Fruit fly (Drosophila melanogaster): ENCODE measurements around the gene Atg8a.

Atg8a gene

dm6 chrX:10740953-10741500 is 27.1 kb downstream of the Atg8a start (continued):
- no peak for TF ChIP-seq CG18619 (GFP tag; optimal IDR thresholded peaks at IDR 0.05)
- TF ChIP-seq Med (GFP tag): peak; percentile 15
- peak; percentile 19 for TF ChIP-seq CG11504 (tag; optimal IDR thresholded peaks at IDR 0.05)
- TF ChIP-seq CG2889 (GFP tag; IDR thresholded peaks at IDR 0.05): no peak
- TF ChIP-seq CG5180 (GFP tag; optimal IDR thresholded peaks at IDR 0.05): peak; percentile 3
- TF ChIP-seq wor (GFP tag; IDR thresholded peaks at IDR 0.05): no peak
- TF ChIP-seq fd96Cb (tag; optimal IDR thresholded peaks at IDR 0.05): no peak
- peak in 1 of 2 experiments; percentile 22 for TF ChIP-seq bsh (GFP tag; optimal IDR thresholded peaks at IDR 0.05)
- no peak for TF ChIP-seq CG11560 (tag; IDR thresholded peaks at IDR 0.05)
- TF ChIP-seq lola (GFP tag; optimal IDR thresholded peaks at IDR 0.05): peak in 1 of 3 experiments; percentile 5
- no peak for TF ChIP-seq toy (GFP tag; IDR thresholded peaks at IDR 0.05)
- no peak for TF ChIP-seq CG1832 (GFP tag; optimal IDR thresholded peaks at IDR 0.05)
- no peak for TF ChIP-seq CG11247 (GFP tag; IDR thresholded peaks at IDR 0.05)
- TF ChIP-seq stc (GFP tag; IDR thresholded peaks at IDR 0.05): no peak
- no peak for TF ChIP-seq Bdp1 (GFP tag; optimal IDR thresholded peaks at IDR 0.05)
- no peak for TF ChIP-seq CG8478 (optimal IDR thresholded peaks at IDR 0.05)
- no peak for TF ChIP-seq CG3847 (GFP tag; IDR thresholded peaks at IDR 0.05)
- no peak for TF ChIP-seq CG31388 (GFP tag; optimal IDR thresholded peaks at IDR 0.05)
- no peak for TF ChIP-seq CG11723 (GFP tag; optimal IDR thresholded peaks at IDR 0.05)
- no peak for TF ChIP-seq Ets65A (GFP tag)
- TF ChIP-seq dpn (GFP tag; optimal IDR thresholded peaks at IDR 0.05): no peak
- TF ChIP-seq Kr (GFP tag; optimal IDR thresholded peaks at IDR 0.05): no peak
- no peak for TF ChIP-seq scrt (GFP tag; optimal IDR thresholded peaks at IDR 0.05)
- no peak for TF ChIP-seq nau (GFP tag; optimal IDR thresholded peaks at IDR 0.05)
- TF ChIP-seq kah (GFP tag; optimal IDR thresholded peaks at IDR 0.05): no peak
- no peak for TF ChIP-seq E2f1 (GFP tag; IDR thresholded peaks at IDR 0.05)
- TF ChIP-seq hb (GFP tag; IDR thresholded peaks at IDR 0.05; ENCODE audit: partially characterized antibody): no peak
- no peak for TF ChIP-seq Meics (GFP tag; optimal IDR thresholded peaks at IDR 0.05)
- TF ChIP-seq CG4730 (GFP tag; IDR thresholded peaks at IDR 0.05): no peak
- TF ChIP-seq Deaf1 (tag; optimal IDR thresholded peaks at IDR 0.05): no peak
- TF ChIP-seq CG7271 (tag; optimal IDR thresholded peaks at IDR 0.05): no peak
- TF ChIP-seq run (tag; optimal IDR thresholded peaks at IDR 0.05): no peak
- no peak for TF ChIP-seq CG7372 (GFP tag; IDR thresholded peaks at IDR 0.05)
- TF ChIP-seq fd64A (GFP tag; optimal IDR thresholded peaks at IDR 0.05): no peak
- TF ChIP-seq sens (GFP tag): peak; percentile 67
- no peak for TF ChIP-seq bcd (GFP tag; optimal IDR thresholded peaks at IDR 0.05)
- TF ChIP-seq gem (tag; optimal IDR thresholded peaks at IDR 0.05): peak; percentile 22
- no peak for TF ChIP-seq CG12219 (GFP tag; optimal IDR thresholded peaks at IDR 0.05)
- TF ChIP-seq cg (GFP tag; optimal IDR thresholded peaks at IDR 0.05): no peak
- no peak for TF ChIP-seq CG10462 (GFP tag; optimal IDR thresholded peaks at IDR 0.05)
- TF ChIP-seq CG17328 (GFP tag; IDR thresholded peaks at IDR 0.05): no peak
- 0 out of 3 replicates have a peak, but pooled peaks have one; percentile 44 for TF ChIP-seq CG7357 (GFP tag; IDR thresholded peaks at IDR 0.05)
- no peak for TF ChIP-seq CG10543 (GFP tag; optimal IDR thresholded peaks at IDR 0.05)
- no peak for TF ChIP-seq Lhr (GFP tag; optimal IDR thresholded peaks at IDR 0.05)
- TF ChIP-seq yki (optimal IDR thresholded peaks at IDR 0.05): no peak
- TF ChIP-seq CG7839 (tag; optimal IDR thresholded peaks at IDR 0.05): peak; percentile 65
- TF ChIP-seq CG18262 (tag; optimal IDR thresholded peaks at IDR 0.05): peak; percentile 76
- TF ChIP-seq ase (GFP tag; IDR thresholded peaks at IDR 0.05): no peak
- TF ChIP-seq CG17829 (tag; optimal IDR thresholded peaks at IDR 0.05): peak; percentile 51
- no peak for TF ChIP-seq CG9437 (GFP tag; optimal IDR thresholded peaks at IDR 0.05)
- TF ChIP-seq CG4328 (GFP tag; optimal IDR thresholded peaks at IDR 0.05): no peak
- TF ChIP-seq B-H2 (GFP tag; optimal IDR thresholded peaks at IDR 0.05): no peak
